Worm (Caenorhabditis elegans) whole organism, early embryonic: Measurements from ENCODE around the gene K08H2.10.

Source experiments
- B0310.2 ChIP-seq: sonication (generic microtip); optimal IDR thresholded peaks from 2 replicates; lab custom pipeline; 2016; ENCODE audit warnings: mild to moderate bottlenecking, missing genetic modification characterization, missing compliant biosample characterization
- F13C5.2 ChIP-seq: sonication (generic microtip); optimal IDR thresholded peaks from 2 replicates; lab custom pipeline; 2017; ENCODE audit warnings: mild to moderate bottlenecking, missing genetic modification characterization, inconsistent platforms, missing compliant biosample characterization
- aly-1 ChIP-seq: sonication (generic microtip); optimal IDR thresholded peaks from 2 replicates; lab custom pipeline; 2016; ENCODE audit warnings: missing genetic modification characterization, missing compliant biosample characterization
- ama-1 ChIP-seq: fragments of 150-350 bp; optimal IDR thresholded peaks from 2 replicates; lab custom pipeline; 2014
- ceh-13 ChIP-seq: fragments of 200-800 bp; sonication (Bioruptor generic); optimal IDR thresholded peaks from 2 replicates; lab custom pipeline; 2018; ENCODE audit warnings: mild to moderate bottlenecking, missing genetic modification characterization, missing compliant biosample characterization
- ceh-36 ChIP-seq: sonication (generic microtip); optimal IDR thresholded peaks from 2 replicates; lab custom pipeline; 2016; ENCODE audit warnings: missing genetic modification characterization, inconsistent platforms, missing compliant biosample characterization
- ets-7 ChIP-seq: sonication (generic microtip); optimal IDR thresholded peaks from 2 replicates; lab custom pipeline; 2016; ENCODE audit warnings: missing genotype, missing genetic modification characterization, missing compliant biosample characterization
- flt-1 ChIP-seq: fragments of 200-800 bp; sonication (Bioruptor generic); IDR thresholded peaks from 2 replicates; pipeline ENCODE4 v1.3.6; 2022; ENCODE audit warnings: missing genetic modification characterization, missing compliant biosample characterization
- hmbx-1 ChIP-seq: sonication (generic microtip); optimal IDR thresholded peaks from 2 replicates; lab custom pipeline; 2016; ENCODE audit warnings: mild to moderate bottlenecking, missing genetic modification characterization, missing compliant biosample characterization
- hmg-4 ChIP-seq: fragments of 200-800 bp; sonication (Bioruptor generic); optimal IDR thresholded peaks from 2 replicates; lab custom pipeline; 2018; ENCODE audit warnings: mild to moderate bottlenecking, missing genetic modification characterization, missing compliant biosample characterization
- hnd-1 ChIP-seq: sonication (generic microtip); optimal IDR thresholded peaks from 2 replicates; lab custom pipeline; 2016; ENCODE audit warnings: missing genetic modification characterization, missing compliant biosample characterization
- pes-1 ChIP-seq: fragments of 200-800 bp; sonication (Bioruptor generic); IDR thresholded peaks from 2 replicates; pipeline ENCODE4 v1.3.6; 2022; ENCODE audit warnings: missing genetic modification reagents, missing genetic modification characterization, missing compliant biosample characterization
- scrt-1 ChIP-seq: fragments of 200-800 bp; sonication (Bioruptor generic); IDR thresholded peaks from 2 replicates; pipeline ENCODE4 v1.3.6; 2022; ENCODE audit warnings: missing genetic modification characterization, missing compliant biosample characterization
- sea-1 ChIP-seq: fragments of 200-800 bp; sonication (Bioruptor generic); conservative IDR thresholded peaks from 2 replicates; pipeline ENCODE4 v1.3.6; 2022; ENCODE audit warnings: missing genetic modification characterization, missing compliant biosample characterization
- tbx-11 ChIP-seq: fragments of 200-800 bp; sonication (Bioruptor generic); IDR thresholded peaks from 2 replicates; pipeline ENCODE4 v1.3.6; 2022; ENCODE audit warnings: missing genetic modification characterization, missing compliant biosample characterization
- tbx-37 ChIP-seq: fragments of 200-800 bp; sonication (Bioruptor generic); conservative IDR thresholded peaks from 2 replicates; pipeline ENCODE4 v1.3.6; 2022; ENCODE audit warnings: missing genetic modification reagents, missing genetic modification characterization, missing compliant biosample characterization
- tra-4 ChIP-seq: sonication (generic microtip); optimal IDR thresholded peaks from 2 replicates; lab custom pipeline; 2017; ENCODE audit warnings: missing genetic modification characterization, missing compliant biosample characterization

Gene K08H2.10

DNA sequence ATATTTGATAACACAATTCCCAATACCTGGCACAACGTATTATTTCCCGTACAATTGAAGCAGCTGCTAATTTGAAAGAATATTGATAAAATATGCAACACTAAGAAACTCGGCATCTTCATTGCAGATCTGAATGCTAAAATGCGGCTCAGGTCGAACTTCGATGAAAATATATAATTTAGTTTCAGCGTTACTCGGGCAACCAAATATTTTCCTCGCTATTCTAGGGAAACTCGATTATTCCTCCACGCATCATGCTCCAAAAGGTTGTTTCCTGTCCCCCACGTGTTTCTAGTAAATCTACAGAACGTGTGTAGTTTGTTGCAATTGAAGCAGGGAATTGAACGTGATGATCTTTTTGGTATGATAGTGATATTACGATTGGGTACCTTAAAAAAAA, 8.5 kb upstream of the K08H2.10 start:
- TF ChIP-seq tbx-11 (no peak), pes-1 (no peak), F13C5.2 (no peak), tbx-37 (GFP tag; lab: Robert Waterston, UW) (no peak), tra-4 (no peak), hmbx-1 (tag; lab: Kevin White, UChicago) (no peak)

ce11 chrX:13250163-13250562, 7.4 kb upstream of the K08H2.10 start:
- TF ChIP-seq ceh-13 (GFP tag; lab: Kevin White, UChicago) (no peak), hnd-1 (no peak), scrt-1 (GFP tag; lab: Robert Waterston, UW) (no peak)

DNA sequence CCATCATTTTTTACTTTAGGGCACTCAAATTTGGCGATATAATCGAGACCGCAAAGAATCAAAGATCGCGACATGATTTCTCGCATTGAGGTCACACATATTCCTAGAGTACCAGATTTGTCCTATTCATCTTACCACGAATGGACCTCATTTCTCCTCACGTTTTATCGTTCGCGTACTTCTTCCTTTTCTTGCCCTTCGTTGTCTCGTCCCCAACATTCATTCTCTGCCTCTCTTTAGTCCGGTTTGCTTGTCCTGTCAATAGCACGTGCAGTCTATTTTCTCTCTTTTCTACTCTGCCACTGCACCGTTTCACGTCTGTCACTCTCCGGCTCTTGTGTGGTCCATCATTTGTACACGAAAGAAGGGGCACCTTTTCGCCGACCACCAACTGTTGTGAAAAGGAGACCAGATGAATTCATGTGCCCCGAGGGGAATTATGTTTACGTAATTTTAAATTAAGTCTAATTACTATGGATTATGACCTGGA, 6.2 kb upstream of the K08H2.10 start:
- no peak for TF ChIP-seq ceh-36 (tag; lab: Kevin White, UChicago)
- TF ChIP-seq tra-4: no peak
- TF ChIP-seq F13C5.2: no peak
- TF ChIP-seq aly-1: no peak
- peak; percentile 29; the same call in 1 of the 2 replicates for TF ChIP-seq flt-1 (GFP tag; lab: Robert Waterston, UW)
- 0 out of 2 replicates have a peak, but pooled peaks have one; percentile 37 for TF ChIP-seq scrt-1 (GFP tag; lab: Robert Waterston, UW)
- no peak for TF ChIP-seq ets-7 (tag; lab: Kevin White, UChicago)
- TF ChIP-seq ceh-13 (GFP tag; lab: Kevin White, UChicago): no peak
- TF ChIP-seq B0310.2: no peak
- no peak for TF ChIP-seq hmbx-1 (tag; lab: Kevin White, UChicago)
- peak; percentile 70 for TF ChIP-seq hmg-4 (GFP tag; lab: Kevin White, UChicago)
- 0 out of 2 replicates have a peak, but pooled peaks have one; percentile 35 for TF ChIP-seq tbx-37 (GFP tag; lab: Robert Waterston, UW)

DNA sequence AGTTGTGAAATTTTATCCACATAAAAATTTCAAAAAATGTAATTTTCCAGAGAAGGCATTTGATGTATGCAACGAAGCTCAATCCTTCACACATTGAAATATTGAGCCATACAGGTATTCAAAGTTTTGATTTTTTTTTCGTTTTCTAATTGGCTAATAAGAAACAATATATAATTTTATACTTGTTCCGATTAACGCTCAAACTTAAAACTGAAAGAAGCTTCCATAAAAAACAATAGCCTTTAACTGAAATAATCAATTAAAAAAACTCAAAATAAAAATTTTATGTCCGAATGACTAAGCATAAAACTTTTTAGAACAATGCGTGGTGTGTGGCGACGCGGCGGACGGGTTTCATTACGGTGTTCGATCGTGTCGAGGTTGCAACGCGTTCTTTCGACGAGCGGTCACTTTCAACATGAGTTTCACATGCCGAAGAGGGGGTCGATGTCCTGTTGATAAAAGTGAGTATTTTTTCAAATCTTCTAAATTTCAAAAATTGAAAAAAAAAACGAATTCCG, 5.6 kb upstream of the K08H2.10 start, which contains the start of gene nhr-32:
TSS of gene nhr-32 (plus strand) at position 51 of the 521 bp plus-strand sequence.
- TF ChIP-seq hnd-1: no peak
- no peak for TF ChIP-seq flt-1 (GFP tag; lab: Robert Waterston, UW)
- TF ChIP-seq ceh-13 (GFP tag; lab: Kevin White, UChicago): no peak
- TF ChIP-seq scrt-1 (GFP tag; lab: Robert Waterston, UW): no peak
- no peak for TF ChIP-seq pes-1
- no peak for TF ChIP-seq tra-4
- no peak for TF ChIP-seq aly-1
- TF ChIP-seq ets-7 (tag; lab: Kevin White, UChicago): no peak
- no peak for TF ChIP-seq sea-1 (GFP tag; lab: Robert Waterston, UW)
- no peak for TF ChIP-seq hmbx-1 (tag; lab: Kevin White, UChicago)
- no peak for TF ChIP-seq B0310.2
- no peak for TF ChIP-seq F13C5.2
- TF ChIP-seq hmg-4 (GFP tag; lab: Kevin White, UChicago): no peak
- TF ChIP-seq ceh-36 (tag; lab: Kevin White, UChicago): no peak

ce11 chrX:13261037-13261592, 3.5 kb downstream of the K08H2.10 start:
- TF ChIP-seq pes-1: 0 out of 2 replicates have a peak, but pooled peaks have one; percentile 8

ce11 chrX:13262195-13262594, 4.6 kb downstream of the K08H2.10 start, which contains the start of gene K09A11.1:
TSS of gene K09A11.1 (plus strand) at chrX:13262495.
- TF ChIP-seq hnd-1 (no peak), ama-1 (lab: Kevin White, UChicago) (no peak), flt-1 (GFP tag; lab: Robert Waterston, UW) (no peak), aly-1 (no peak), hmbx-1 (tag; lab: Kevin White, UChicago) (no peak), tbx-37 (GFP tag; lab: Robert Waterston, UW) (no peak), B0310.2 (no peak), ceh-36 (tag; lab: Kevin White, UChicago) (no peak), pes-1 (no peak), F13C5.2 (no peak), scrt-1 (GFP tag; lab: Robert Waterston, UW) (no peak), tra-4 (no peak)

- TF ChIP-seq ceh-13 (GFP tag; lab: Kevin White, UChicago): peak; percentile 65
- peak; percentile 53 for TF ChIP-seq ets-7 (tag; lab: Kevin White, UChicago)
- TF ChIP-seq scrt-1 (GFP tag; lab: Robert Waterston, UW): peak; percentile 88
- peak; percentile 85 for TF ChIP-seq tbx-11
- TF ChIP-seq tbx-37 (GFP tag; lab: Robert Waterston, UW): peak; percentile 88
- TF ChIP-seq sea-1 (GFP tag; lab: Robert Waterston, UW): peak; percentile 59
- peak; percentile 84 for TF ChIP-seq flt-1 (GFP tag; lab: Robert Waterston, UW)
- peak; percentile 64 for TF ChIP-seq B0310.2
- TF ChIP-seq hmg-4 (GFP tag; lab: Kevin White, UChicago): peak; percentile 82
- TF ChIP-seq hnd-1: peak; percentile 57
- peak; percentile 83 for TF ChIP-seq F13C5.2
- TF ChIP-seq aly-1: peak; percentile 65
- no peak for TF ChIP-seq ama-1 (lab: Kevin White, UChicago)
- TF ChIP-seq ceh-36 (tag; lab: Kevin White, UChicago): peak; percentile 47
- TF ChIP-seq pes-1: no peak; the same call in 1 of the 2 replicates
- TF ChIP-seq hmbx-1 (tag; lab: Kevin White, UChicago): peak; percentile 46
- peak; percentile 22 for TF ChIP-seq tra-4
Measured at ce11 chrX:13264550-13264949, 6.9 kb downstream of the K08H2.10 start.

- no peak for TF ChIP-seq ama-1 (lab: Kevin White, UChicago)
- TF ChIP-seq ets-7 (tag; lab: Kevin White, UChicago): no peak
- no peak for TF ChIP-seq ceh-13 (GFP tag; lab: Kevin White, UChicago)
- TF ChIP-seq hmbx-1 (tag; lab: Kevin White, UChicago): no peak
- TF ChIP-seq tbx-37 (GFP tag; lab: Robert Waterston, UW): no peak
- no peak for TF ChIP-seq aly-1
- no peak for TF ChIP-seq hnd-1
- TF ChIP-seq ceh-36 (tag; lab: Kevin White, UChicago): no peak
- no peak for TF ChIP-seq F13C5.2
Measured at ce11 chrX:13267230-13267629, 9.6 kb downstream of the K08H2.10 start, which contains the start of gene cyp-14A1. TSS of gene cyp-14A1 (minus strand) at chrX:13267355.
